Worm (Caenorhabditis elegans) whole organism, early embryonic: Measurements from ENCODE around the gene fip-2.

ENCODE experiments used
- B0310.2 ChIP-seq: sonication (generic microtip); optimal IDR thresholded peaks from 2 replicates; lab custom pipeline; 2016; ENCODE audit warnings: mild to moderate bottlenecking, missing genetic modification characterization, missing compliant biosample characterization
- aly-1 ChIP-seq: sonication (generic microtip); optimal IDR thresholded peaks from 2 replicates; lab custom pipeline; 2016; ENCODE audit warnings: missing genetic modification characterization, missing compliant biosample characterization
- ets-7 ChIP-seq: sonication (generic microtip); optimal IDR thresholded peaks from 2 replicates; lab custom pipeline; 2016; ENCODE audit warnings: missing genotype, missing genetic modification characterization, missing compliant biosample characterization
- flt-1 ChIP-seq: fragments of 200-800 bp; sonication (Bioruptor generic); IDR thresholded peaks from 2 replicates; pipeline ENCODE4 v1.3.6; 2022; ENCODE audit warnings: missing genetic modification characterization, missing compliant biosample characterization

DNA sequence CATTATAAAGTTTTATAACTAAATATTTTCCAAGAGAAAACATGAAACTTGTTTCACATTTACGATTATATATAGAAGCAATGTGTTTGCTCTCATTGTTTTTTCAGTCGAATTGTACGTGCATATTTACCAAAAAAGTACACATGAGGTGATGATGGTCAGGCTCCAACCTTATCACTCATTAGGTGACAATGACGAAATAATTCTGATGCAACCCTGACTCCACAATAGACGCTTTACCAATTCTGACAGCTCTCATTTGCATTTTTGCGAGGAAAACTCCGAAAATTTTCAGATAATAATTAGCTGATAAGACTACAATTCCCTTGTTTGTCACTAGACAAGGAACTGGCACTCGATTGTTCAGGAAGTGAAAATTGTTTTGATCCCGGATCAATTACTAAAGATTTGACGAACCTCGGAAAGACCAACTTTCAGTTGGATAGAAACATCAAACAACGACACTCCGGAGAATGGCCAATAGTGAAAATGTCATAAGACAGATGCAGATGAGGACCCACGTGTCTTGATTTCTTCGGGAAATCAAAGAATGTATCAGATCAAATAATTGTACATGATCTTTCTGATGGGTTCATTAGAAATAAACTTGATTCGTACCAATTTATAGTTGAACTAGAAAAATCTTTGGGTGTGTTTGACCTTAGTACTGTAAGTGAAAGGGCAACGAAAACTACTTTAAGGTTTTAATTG lies 11.2 kb downstream of the fip-2 start:
- TF ChIP-seq B0310.2 (tag; lab: Kevin White, UChicago) (no peak), aly-1 (tag; lab: Kevin White, UChicago) (no peak), flt-1 (GFP tag; lab: Robert Waterston, UW) (no peak), ets-7 (tag; lab: Kevin White, UChicago) (no peak)
